Fruit fly (Drosophila melanogaster) whole organism, pupa: Measurements from ENCODE around the gene fy.

Experiments used
- CG13204 ChIP-seq: fragments of 200-800 bp; sonication (Bioruptor generic); optimal IDR thresholded peaks from 2 replicates; lab custom pipeline; 2018; ENCODE audit warnings: missing biosample characterization, mild to moderate bottlenecking, missing genetic modification characterization, moderate library complexity
- CG14655 ChIP-seq: fragments of 200-800 bp; sonication (Bioruptor generic); optimal IDR thresholded peaks from 3 replicates; lab custom pipeline; 2017; ENCODE audit warnings: mild to moderate bottlenecking, missing biosample characterization, missing genetic modification reagents, missing genetic modification characterization
- CG17806 ChIP-seq: fragments of 200-800 bp; sonication (Bioruptor generic); optimal IDR thresholded peaks from 2 replicates; lab custom pipeline; 2018; ENCODE audit warnings: missing biosample characterization, mild to moderate bottlenecking, missing genetic modification characterization, moderate library complexity
- CG8159 ChIP-seq: fragments of 200-800 bp; sonication (Bioruptor generic); optimal IDR thresholded peaks from 3 replicates; lab custom pipeline; 2018; ENCODE audit warnings: missing biosample characterization, mild to moderate bottlenecking, missing genetic modification characterization, moderate library complexity
- D1 ChIP-seq: fragments of 200-800 bp; sonication (Bioruptor generic); optimal IDR thresholded peaks from 2 replicates; lab custom pipeline; 2018; ENCODE audit warnings: missing biosample characterization, mild to moderate bottlenecking, missing genetic modification characterization, moderate library complexity
- Ets98B ChIP-seq: fragments of 200-800 bp; sonication (Bioruptor generic); IDR thresholded peaks from 2 replicates; pipeline ENCODE4 v1.3.6; 2022; ENCODE audit warnings: missing biosample characterization, missing genetic modification characterization
- Pif1B ChIP-seq: fragments of 200-800 bp; sonication (Bioruptor generic); optimal IDR thresholded peaks from 3 replicates; lab custom pipeline; 2016; ENCODE audit warnings: missing biosample characterization, missing genetic modification characterization
- fd96Ca ChIP-seq: fragments of 200-800 bp; sonication (Bioruptor generic); IDR thresholded peaks from 3 replicates; pipeline ENCODE4 v1.3.6; 2022; ENCODE audit warnings: missing biosample characterization, missing genetic modification characterization
- gl ChIP-seq: fragments of 200-800 bp; sonication (Bioruptor generic); optimal IDR thresholded peaks from 2 replicates; lab custom pipeline; 2018; ENCODE audit warnings: missing biosample characterization, mild to moderate bottlenecking, missing genetic modification characterization
- rn ChIP-seq: fragments of 200-800 bp; sonication (Bioruptor generic); IDR thresholded peaks from 2 replicates; pipeline ENCODE4 v1.3.6; 2022; ENCODE audit warnings: missing biosample characterization, missing genetic modification characterization

DNA sequence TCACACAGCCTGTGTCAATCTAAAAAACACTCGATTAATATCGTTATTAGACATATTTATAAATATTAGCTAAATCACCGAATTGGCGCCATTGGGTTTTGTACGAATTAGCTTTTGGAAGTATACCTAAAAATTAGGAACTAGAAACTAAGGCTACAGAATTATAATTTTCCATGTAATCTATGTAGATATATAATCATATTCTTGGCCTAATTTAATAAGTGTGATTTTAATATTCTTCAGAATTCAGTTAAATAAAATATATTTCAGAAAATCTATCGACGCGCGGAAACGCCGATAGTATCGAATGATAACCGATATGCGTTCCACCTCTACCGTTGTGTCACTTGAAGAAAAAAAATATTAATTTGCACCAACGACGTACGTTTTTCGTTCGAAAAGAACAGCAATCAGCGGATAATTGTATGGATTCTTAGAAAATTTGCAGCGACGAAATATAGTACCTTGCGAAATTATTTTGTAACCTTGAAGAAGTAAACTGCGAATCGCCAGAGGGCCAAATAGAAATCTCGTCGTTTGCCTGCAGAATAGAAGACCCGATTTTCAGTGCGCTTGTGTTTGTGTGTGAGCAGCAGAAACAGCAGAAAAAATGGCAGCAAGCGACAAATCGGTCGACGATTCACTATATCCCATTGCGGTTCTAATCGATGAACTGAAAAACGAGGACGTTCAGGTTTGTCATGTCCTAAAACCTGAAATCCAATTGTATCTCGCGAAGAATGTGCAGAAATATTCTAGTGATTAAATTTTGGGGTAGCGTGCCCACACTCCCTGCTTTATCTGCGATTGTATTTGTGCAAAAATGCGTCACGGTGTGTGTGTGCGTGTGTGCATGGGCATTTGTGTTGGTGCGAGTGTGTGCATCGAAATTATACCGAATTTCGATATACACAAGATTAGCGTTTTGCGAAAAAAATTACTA lies 37.1 kb downstream of the fy start, which contains the start of gene Pp2A-29B:
- TF ChIP-seq fd96Ca (GFP tag; lab: Robert Waterston, UW) (0 out of 3 replicates have a peak, but pooled peaks have one; percentile 15), Ets98B (GFP tag; lab: Robert Waterston, UW) (no peak), D1 (tag; lab: Kevin White, UChicago) (no peak), rn (GFP tag; lab: Robert Waterston, UW) (no peak), CG13204 (no peak), CG14655 (no peak), CG17806 (no peak), gl (tag; lab: Kevin White, UChicago) (no peak), Pif1B (GFP tag; lab: Kevin White, UChicago) (no peak), CG8159 (peak; percentile 32)
